Worm (Caenorhabditis elegans): ENCODE measurements around the gene ZK418.6.

- TF ChIP-seq zag-1 (tag; optimal IDR thresholded peaks at IDR 0.05) (no peak), hmg-11 (tag; optimal IDR thresholded peaks at IDR 0.05) (no peak), nhr-77 (tag; optimal IDR thresholded peaks at IDR 0.05) (no peak), nhr-76 (tag; optimal IDR thresholded peaks at IDR 0.05) (no peak), ceh-28 (tag; optimal IDR thresholded peaks at IDR 0.05) (no peak), ama-1 (optimal IDR thresholded peaks at IDR 0.05) (no peak), aly-2 (tag; optimal IDR thresholded peaks at IDR 0.05) (no peak), pha-4 (tag; optimal IDR thresholded peaks at IDR 0.05) (peak; percentile 17), snpc-4 (tag; optimal IDR thresholded peaks at IDR 0.05) (no peak), pqm-1 (tag; optimal IDR thresholded peaks at IDR 0.05) (peak; percentile 59), skn-1 (tag; optimal IDR thresholded peaks at IDR 0.05) (no peak), tbx-2 (tag; optimal IDR thresholded peaks at IDR 0.05) (no peak), ztf-11 (tag; optimal IDR thresholded peaks at IDR 0.05) (no peak)
Measured at ce11 chrIII:7107965-7108364, 29.3 kb upstream of the ZK418.6 start, which contains the start of gene odd-1.

All from whole organism, L3 larva.